Worm (Caenorhabditis elegans): ENCODE results near the gene mdt-20.

The mdt-20 gene

DNA sequence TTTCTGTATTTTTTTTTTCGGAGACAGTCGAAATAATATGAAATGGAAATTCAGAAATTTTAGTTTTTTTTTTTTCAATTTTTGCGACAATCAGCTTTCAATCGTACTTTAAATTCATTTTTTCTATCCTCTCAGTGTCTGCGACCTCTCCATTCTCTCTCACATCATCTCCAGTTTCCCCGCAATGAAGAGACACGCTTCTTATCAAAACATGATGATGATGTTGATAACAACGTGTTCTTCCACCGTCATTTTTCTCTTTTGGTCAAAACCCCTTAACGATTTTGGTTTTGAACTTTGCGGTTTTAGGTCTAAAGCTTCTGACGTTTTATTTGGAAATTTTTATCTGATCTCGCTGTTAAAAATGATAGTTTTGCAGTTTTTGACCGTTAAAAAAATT, 21.7 kb downstream of the mdt-20 start:
- TF ChIP-seq mxl-3 (GFP tag; optimal IDR thresholded peaks at IDR 0.05) (peak; percentile 60), nhr-10 (tag; optimal IDR thresholded peaks at IDR 0.05) (no peak), tag-97 (GFP tag; IDR thresholded peaks at IDR 0.05) (no peak), nhr-28 (tag; optimal IDR thresholded peaks at IDR 0.05) (peak; percentile 16), zfp-2 (tag; optimal IDR thresholded peaks at IDR 0.05) (no peak)

DNA sequence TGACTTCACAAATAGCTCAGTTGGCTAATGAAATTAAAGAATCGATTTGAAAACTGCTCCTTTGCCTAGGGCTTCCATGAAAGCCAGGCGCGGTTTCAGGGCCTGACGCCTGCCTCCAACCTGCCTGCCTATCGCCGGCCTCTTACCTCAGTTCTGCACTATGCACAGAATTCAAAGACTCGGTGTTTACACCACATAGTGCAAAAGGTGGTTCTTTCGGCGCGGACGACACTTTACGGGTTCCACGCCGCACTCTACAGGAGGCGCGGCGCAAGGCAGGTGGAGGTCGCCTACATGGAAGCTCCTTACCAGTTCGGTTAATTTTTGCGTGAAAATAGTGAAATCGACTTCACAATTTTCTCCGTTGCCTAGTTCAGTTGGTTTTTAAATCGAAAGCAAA, 22.2 kb downstream of the mdt-20 start:
- TF ChIP-seq set-16 (GFP tag; IDR thresholded peaks at IDR 0.05) (peak; percentile 51), jun-1 (tag; optimal IDR thresholded peaks at IDR 0.05) (no peak)

DNA sequence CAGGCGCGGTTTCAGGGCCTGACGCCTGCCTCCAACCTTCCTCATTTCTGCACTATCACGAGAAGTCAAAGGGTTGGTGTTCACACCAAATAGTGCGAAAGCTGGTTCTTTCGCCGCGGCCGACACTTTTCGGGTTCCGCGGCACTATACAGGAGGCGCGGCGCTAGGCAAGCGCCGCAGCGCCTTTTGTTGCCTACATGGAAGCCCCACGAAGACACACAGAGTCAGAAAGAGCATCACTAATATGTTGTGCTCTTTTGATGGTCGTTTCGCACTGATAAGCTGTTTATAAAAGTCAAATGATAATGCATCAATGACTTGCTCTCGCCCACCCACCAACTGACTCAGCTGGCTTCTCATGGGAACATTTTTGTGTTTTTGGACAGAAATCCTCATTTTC, 24.3 kb downstream of the mdt-20 start:
- TF ChIP-seq ztf-11 (tag; optimal IDR thresholded peaks at IDR 0.05) (no peak), nhr-6 (tag; optimal IDR thresholded peaks at IDR 0.05) (no peak), lin-1 (GFP tag; IDR thresholded peaks at IDR 0.05) (no peak), unc-130 (GFP tag; optimal IDR thresholded peaks at IDR 0.05) (no peak), mxl-3 (GFP tag; optimal IDR thresholded peaks at IDR 0.05) (no peak), lim-7 (GFP tag; IDR thresholded peaks at IDR 0.05) (0 out of 2 replicates have a peak, but pooled peaks have one; percentile 41), nhr-111 (GFP tag; optimal IDR thresholded peaks at IDR 0.05) (no peak), hlh-11 (tag; optimal IDR thresholded peaks at IDR 0.05) (peak; percentile 65), spr-3 (GFP tag; optimal IDR thresholded peaks at IDR 0.05) (no peak), hif-1 (tag; optimal IDR thresholded peaks at IDR 0.05) (no peak), F10B5.3 (tag; optimal IDR thresholded peaks at IDR 0.05) (no peak), nhr-28 (tag; optimal IDR thresholded peaks at IDR 0.05) (peak; percentile 55), dmd-6 (GFP tag; IDR thresholded peaks at IDR 0.05) (peak; percentile 51), ZK546.5 (tag; optimal IDR thresholded peaks at IDR 0.05) (no peak), dpl-1 (GFP tag; optimal IDR thresholded peaks at IDR 0.05) (no peak), sdz-12 (GFP tag; optimal IDR thresholded peaks at IDR 0.05) (no peak), T20F7.1 (GFP tag; optimal IDR thresholded peaks at IDR 0.05) (no peak), lin-15B (tag; optimal IDR thresholded peaks at IDR 0.05) (no peak), zfp-3 (GFP tag; conservative IDR thresholded peaks at IDR 0.05) (no peak), D1046.2 (GFP tag; IDR thresholded peaks at IDR 0.05) (no peak), daf-16 (GFP tag; optimal IDR thresholded peaks at IDR 0.05) (no peak), daf-16 (tag; optimal IDR thresholded peaks at IDR 0.05) (peak; percentile 52), nhr-11 (tag; optimal IDR thresholded peaks at IDR 0.05) (no peak), dve-1 (tag; optimal IDR thresholded peaks at IDR 0.05; ENCODE audit: insufficient read depth) (no peak), nhr-10 (tag; optimal IDR thresholded peaks at IDR 0.05) (no peak), ctbp-1 (GFP tag; IDR thresholded peaks at IDR 0.05) (no peak), unc-39 (tag; optimal IDR thresholded peaks at IDR 0.05) (no peak), zip-2 (tag; optimal IDR thresholded peaks at IDR 0.05) (no peak), zfp-2 (tag; optimal IDR thresholded peaks at IDR 0.05) (no peak), Y48G9A.11 (GFP tag; IDR thresholded peaks at IDR 0.05) (no peak), Y105C5A.15 (GFP tag; IDR thresholded peaks at IDR 0.05) (no peak), lin-29 (GFP tag; IDR thresholded peaks at IDR 0.05) (no peak), daf-8 (GFP tag; IDR thresholded peaks at IDR 0.05) (no peak), pqm-1 (tag; optimal IDR thresholded peaks at IDR 0.05) (peak; percentile 44), vab-7 (GFP tag; IDR thresholded peaks at IDR 0.05) (no peak), ceh-28 (tag; optimal IDR thresholded peaks at IDR 0.05) (no peak), hlh-30 (tag; optimal IDR thresholded peaks at IDR 0.05; ENCODE audit: insufficient read depth) (peak; percentile 16), snpc-1.2 (GFP tag; IDR thresholded peaks at IDR 0.05) (no peak), nhr-48 (tag; optimal IDR thresholded peaks at IDR 0.05) (no peak), set-16 (GFP tag; IDR thresholded peaks at IDR 0.05) (peak; percentile 69), nhr-42 (GFP tag; IDR thresholded peaks at IDR 0.05) (0 out of 2 replicates have a peak, but pooled peaks have one; percentile 24), nhr-41 (GFP tag; IDR thresholded peaks at IDR 0.05) (no peak), daf-12 (tag; optimal IDR thresholded peaks at IDR 0.05) (no peak), php-3 (GFP tag; IDR thresholded peaks at IDR 0.05) (peak; percentile 40; the same call in 1 of the 2 replicates)

Data from whole organism, L4 larva.